Worm (Caenorhabditis elegans): Measurements from ENCODE around the gene lhfp-4.

ce11 chrIV:17265279-17265678, 10.1 kb upstream of the lhfp-4 start, which contains the start of gene str-187:
- TF ChIP-seq him-1 (tag; optimal IDR thresholded peaks at IDR 0.05) (no peak), dao-5 (tag; optimal IDR thresholded peaks at IDR 0.05) (no peak), W03F9.2 (tag; optimal IDR thresholded peaks at IDR 0.05) (no peak)

All from whole organism, L4/young adult.